Worm (Caenorhabditis elegans) whole organism, L4 larva: ENCODE data around the gene sri-72.

Experiments
- F37D6.2 ChIP-seq: sonication (generic microtip); optimal IDR thresholded peaks from 2 replicates; lab custom pipeline; 2016; ENCODE audit warnings: mild to moderate bottlenecking, missing genetic modification characterization, missing compliant biosample characterization
- Y48G9A.11 ChIP-seq: fragments of 200-800 bp; sonication (Bioruptor generic); IDR thresholded peaks from 2 replicates; pipeline ENCODE4 v1.3.6; 2022; ENCODE audit warnings: missing genetic modification reagents, missing genetic modification characterization, missing compliant biosample characterization
- Y5F2A.4 ChIP-seq: fragments of 200-800 bp; sonication (Bioruptor generic); optimal IDR thresholded peaks from 2 replicates; lab custom pipeline; 2018; ENCODE audit warnings: mild to moderate bottlenecking, missing genetic modification characterization, missing compliant biosample characterization
- aha-1 ChIP-seq: fragments of 150-350 bp; peaks from one replicate; lab custom pipeline; 2014; ENCODE audit warnings: missing biosample characterization, missing genetic modification characterization
- aly-2 ChIP-seq: sonication (generic microtip); optimal IDR thresholded peaks from 2 replicates; lab custom pipeline; 2018; ENCODE audit warnings: missing biosample characterization, missing genetic modification characterization
- ceh-28 ChIP-seq: fragments of 150-350 bp; optimal IDR thresholded peaks from 2 replicates; lab custom pipeline; 2014; ENCODE audit warnings: missing biosample characterization, missing genetic modification reagents, missing genetic modification characterization
- ceh-62 ChIP-seq: sonication (generic microtip); optimal IDR thresholded peaks from 2 replicates; lab custom pipeline; 2017; ENCODE audit warnings: missing biosample characterization, missing genetic modification characterization
- daf-16 ChIP-seq, 3 experiments: sonication (generic microtip); optimal IDR thresholded peaks; 2 replicates each; lab custom pipeline; 2016 to 2017; ENCODE audit warnings: missing genetic modification characterization in 3 of 3, missing genetic modification reagents in 3 of 3, mild to moderate bottlenecking in 2 of 3, missing compliant biosample characterization in 2 of 3, missing biosample characterization in 1 of 3, moderate library complexity in 1 of 3
- dpl-1 ChIP-seq: fragments of 150-350 bp; optimal IDR thresholded peaks from 2 replicates; lab custom pipeline; 2014; ENCODE audit warnings: missing biosample characterization, missing genetic modification reagents, missing genetic modification characterization
- duxl-1 ChIP-seq: sonication (generic microtip); optimal IDR thresholded peaks from 2 replicates; lab custom pipeline; 2016; ENCODE audit warnings: mild to moderate bottlenecking, missing genetic modification characterization, moderate library complexity, missing compliant biosample characterization; ENCODE audit not compliant: poor library complexity
- dve-1 ChIP-seq: sonication (generic microtip); optimal IDR thresholded peaks from 2 replicates; lab custom pipeline; 2017; ENCODE audit warnings: antibody characterized with exemption, mild to moderate bottlenecking, missing genetic modification characterization, missing compliant biosample characterization; ENCODE audit not compliant: insufficient read depth
- egl-27 ChIP-seq: sonication (generic microtip); optimal IDR thresholded peaks from 3 replicates; lab custom pipeline; 2017; ENCODE audit warnings: missing biosample characterization, missing genetic modification reagents, missing genetic modification characterization
- fos-1 ChIP-seq: fragments of 150-350 bp; optimal IDR thresholded peaks from 2 replicates; lab custom pipeline; 2014; ENCODE audit warnings: missing biosample characterization, missing genetic modification characterization
- hlh-11 ChIP-seq: fragments of 200-800 bp; sonication (Bioruptor generic); optimal IDR thresholded peaks from 2 replicates; lab custom pipeline; 2018; ENCODE audit warnings: mild to moderate bottlenecking, missing genetic modification characterization, missing compliant biosample characterization
- hlh-30 ChIP-seq: sonication (generic microtip); optimal IDR thresholded peaks from 2 replicates; lab custom pipeline; 2017; ENCODE audit warnings: antibody characterized with exemption, mild to moderate bottlenecking, missing genetic modification characterization, missing compliant biosample characterization; ENCODE audit not compliant: insufficient read depth
- lin-13 ChIP-seq: fragments of 150-350 bp; optimal IDR thresholded peaks from 2 replicates; lab custom pipeline; 2014; ENCODE audit warnings: missing biosample characterization, missing genetic modification reagents, missing genetic modification characterization
- lin-29 ChIP-seq: fragments of 200-800 bp; sonication (Bioruptor generic); IDR thresholded peaks from 2 replicates; pipeline ENCODE4 v1.3.6; 2022; ENCODE audit warnings: missing genetic modification reagents, missing genetic modification characterization, missing compliant biosample characterization
- lin-38 ChIP-seq: fragments of 200-800 bp; sonication (Bioruptor generic); IDR thresholded peaks from 2 replicates; pipeline ENCODE4 v1.3.6; 2022; ENCODE audit warnings: missing genetic modification reagents, missing genetic modification characterization, missing compliant biosample characterization
- lin-39 ChIP-seq: fragments of 150-350 bp; optimal IDR thresholded peaks from 2 replicates; lab custom pipeline; 2014; ENCODE audit warnings: missing biosample characterization, missing genetic modification reagents, missing genetic modification characterization
- nhr-11 ChIP-seq: fragments of 150-350 bp; optimal IDR thresholded peaks from 2 replicates; lab custom pipeline; 2014; ENCODE audit warnings: missing biosample characterization, missing genetic modification characterization
- nhr-111 ChIP-seq: fragments of 200-800 bp; sonication (Bioruptor generic); optimal IDR thresholded peaks from 2 replicates; lab custom pipeline; 2018; ENCODE audit warnings: mild to moderate bottlenecking, missing genetic modification characterization, missing compliant biosample characterization
- nhr-237 ChIP-seq: sonication (generic microtip); optimal IDR thresholded peaks from 2 replicates; lab custom pipeline; 2017; ENCODE audit warnings: missing biosample characterization, missing genetic modification characterization
- nhr-25 ChIP-seq: sonication (generic microtip); optimal IDR thresholded peaks from 2 replicates; lab custom pipeline; 2017; ENCODE audit warnings: missing genetic modification characterization, mild to moderate bottlenecking, missing compliant biosample characterization, antibody characterized with exemption, moderate library complexity, borderline replicate concordance; ENCODE audit not compliant: insufficient read depth
- nhr-76 ChIP-seq: fragments of 150-350 bp; optimal IDR thresholded peaks from 2 replicates; lab custom pipeline; 2014; ENCODE audit warnings: missing biosample characterization, missing genetic modification characterization
- pha-4 ChIP-seq, 2 experiments: fragments of 150-350 bp in 1 of 2; fragments of 200-800 bp in 1 of 2; sonication (Bioruptor generic) in 1 of 2; IDR thresholded peaks in 1 of 2; optimal IDR thresholded peaks in 1 of 2; 2 replicates each; pipeline versions ENCODE4 v1.3.6 to Lab custom; 2014 to 2022; ENCODE audit warnings: missing genetic modification characterization in 2 of 2, missing genetic modification reagents in 2 of 2, missing biosample characterization in 1 of 2, missing compliant biosample characterization in 1 of 2
- pqm-1 ChIP-seq: sonication (generic microtip); optimal IDR thresholded peaks from 2 replicates; lab custom pipeline; 2017; ENCODE audit warnings: missing biosample characterization, missing genetic modification characterization
- rbr-2 ChIP-seq: sonication (generic microtip); optimal IDR thresholded peaks from 2 replicates; lab custom pipeline; 2016; ENCODE audit warnings: missing genotype, missing genetic modification characterization, missing compliant biosample characterization
- snpc-1.2 ChIP-seq: fragments of 200-800 bp; sonication (Bioruptor generic); IDR thresholded peaks from 2 replicates; pipeline ENCODE4 v1.3.6; 2022; ENCODE audit warnings: missing genetic modification reagents, missing genetic modification characterization, missing compliant biosample characterization
- snpc-4 ChIP-seq: fragments of 150-350 bp; optimal IDR thresholded peaks from 2 replicates; lab custom pipeline; 2014; ENCODE audit warnings: missing biosample characterization, missing genetic modification characterization
- unc-62 ChIP-seq, 3 experiments: fragments of 150-350 bp in 1 of 3; sonication (generic microtip); optimal IDR thresholded peaks in 2 of 3; peaks in 1 of 3; 1 replicate in 1 of 3; 2 replicates in 2 of 3; lab custom pipeline; 2014 to 2017; ENCODE audit warnings: missing biosample characterization in 3 of 3, missing genetic modification characterization in 3 of 3, missing genetic modification reagents in 3 of 3, missing genotype in 1 of 3
- zip-11 ChIP-seq: fragments of 200-800 bp; sonication (Bioruptor generic); IDR thresholded peaks from 2 replicates; pipeline ENCODE4 v1.3.6; 2022; ENCODE audit warnings: missing genetic modification characterization, missing compliant biosample characterization
- ztf-11 ChIP-seq: fragments of 150-350 bp; optimal IDR thresholded peaks from 2 replicates; lab custom pipeline; 2014; ENCODE audit warnings: missing biosample characterization, missing genetic modification characterization

The sri-72 gene

DNA sequence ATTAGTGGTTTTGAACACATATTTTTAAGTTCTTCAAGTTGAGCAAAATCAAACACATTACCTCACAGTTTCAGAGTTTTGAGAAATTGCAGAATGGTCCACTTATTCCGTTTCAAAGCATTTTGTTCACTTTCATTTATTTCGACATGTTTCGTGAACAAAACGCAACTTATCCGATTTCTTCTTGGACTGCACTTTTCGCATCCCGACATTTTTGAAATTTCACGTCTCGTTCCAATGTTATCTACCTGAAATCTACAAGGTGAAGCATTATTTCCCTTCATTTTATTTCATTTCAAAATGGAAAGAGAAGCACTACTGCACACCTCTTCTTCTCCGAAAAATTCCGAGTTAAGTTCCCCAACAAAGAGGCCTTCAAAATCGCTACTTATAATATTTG, 22.2 kb upstream of the sri-72 start, which contains the start of gene ZK488.6:
Gene ZK488.6 (plus strand): TSS at position 301 of the 400 bp plus-strand sequence.
- TF ChIP-seq daf-16 (GFP tag; optimal IDR thresholded peaks at IDR 0.05; lab: Kevin White, UChicago) = no peak
- no peak for TF ChIP-seq daf-16 (tag; optimal IDR thresholded peaks at IDR 0.05; lab: Kevin White, UChicago)
- no peak for TF ChIP-seq duxl-1 (tag; lab: Kevin White, UChicago)
- no peak for TF ChIP-seq nhr-237 (tag; lab: Kevin White, UChicago)
- no peak for TF ChIP-seq nhr-111 (GFP tag; lab: Kevin White, UChicago)
- no peak for TF ChIP-seq Y48G9A.11 (GFP tag; lab: Robert Waterston, UW)
- no peak for TF ChIP-seq zip-11
- no peak for TF ChIP-seq lin-38
- no peak for TF ChIP-seq lin-39

DNA sequence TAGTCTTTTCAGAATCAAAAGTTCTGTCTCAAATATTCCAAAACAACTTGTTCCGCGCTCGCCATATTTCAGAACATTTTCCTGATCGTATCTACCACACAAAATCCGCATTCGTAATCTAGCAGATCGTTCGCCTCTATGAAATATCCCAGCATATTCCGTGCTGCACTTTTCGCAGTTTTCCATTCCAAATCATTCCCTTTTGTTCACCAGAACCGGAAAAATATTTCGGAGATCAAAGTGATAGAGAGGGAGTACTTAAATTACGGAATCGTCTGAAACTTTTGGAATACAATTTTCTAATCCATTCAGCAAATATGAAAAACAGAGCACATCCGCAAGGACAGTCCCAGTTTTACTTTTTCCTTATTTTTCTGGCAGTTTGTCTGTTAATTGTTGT, 19.8 kb upstream of the sri-72 start, which contains the start of gene K06H6.1:
Gene K06H6.1 (plus strand): TSS at position 301 of the 400 bp plus-strand sequence.
- TF ChIP-seq rbr-2 (tag; lab: Kevin White, UChicago) = no peak
- no peak for TF ChIP-seq lin-13
- TF ChIP-seq unc-62 (GFP tag; optimal IDR thresholded peaks at IDR 0.05 in 1 of 2; lab: Kevin White, UChicago) = peak in 1 of 2 experiments; percentile 40
- no peak for TF ChIP-seq unc-62 (tag; optimal IDR thresholded peaks at IDR 0.05; lab: Kevin White, UChicago)

DNA sequence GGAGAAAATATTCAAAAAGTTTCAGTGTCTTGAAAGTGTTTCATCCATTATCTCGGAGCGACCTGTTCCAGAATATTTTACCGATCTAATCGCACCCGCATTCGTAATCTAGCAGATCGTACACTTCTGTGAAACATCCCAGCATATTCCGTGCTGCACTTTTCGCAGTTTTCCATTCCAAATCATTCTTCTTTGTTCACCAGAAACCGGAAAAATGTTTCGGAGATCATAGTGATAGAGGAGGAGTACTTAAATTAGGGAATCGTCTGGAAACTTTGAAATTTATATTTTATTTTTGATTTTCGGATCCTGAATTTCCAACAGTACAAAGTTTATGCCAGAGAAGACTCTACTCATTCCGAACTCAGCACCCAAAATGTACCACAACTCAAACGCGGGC, 17.5 kb upstream of the sri-72 start, which contains the start of gene K06H6.2:
Gene K06H6.2 (plus strand): TSS at position 301 of the 400 bp plus-strand sequence.
- TF ChIP-seq aha-1 (peak; percentile 4), hlh-11 (tag; lab: Kevin White, UChicago) (no peak)

DNA sequence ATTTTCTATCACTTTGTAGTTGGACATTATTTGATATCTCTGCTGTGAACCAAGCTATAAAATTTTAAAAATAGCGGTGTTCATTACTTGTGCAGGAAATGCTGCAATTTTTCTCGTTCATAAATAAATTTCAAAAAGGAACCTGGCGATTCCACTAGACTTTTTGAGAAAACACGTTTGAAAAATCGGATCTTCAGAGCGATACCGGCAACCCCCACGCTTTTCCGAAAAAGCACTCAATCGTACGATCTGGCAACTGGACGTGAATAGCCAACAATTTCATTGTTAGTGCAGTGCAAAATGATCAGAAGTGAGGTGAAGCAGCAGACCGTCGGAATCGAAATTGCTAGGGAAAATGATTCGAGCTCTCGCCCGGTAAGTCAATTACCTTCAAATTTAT, 13.6 kb upstream of the sri-72 start, which contains the start of gene nstp-7:
Gene nstp-7 (plus strand): TSS at position 301 of the 400 bp plus-strand sequence.
- TF ChIP-seq aly-2 (no peak), snpc-1.2 (GFP tag; lab: Robert Waterston, UW) (no peak), duxl-1 (tag; lab: Kevin White, UChicago) (no peak), pqm-1 (tag; lab: Kevin White, UChicago) (no peak), dve-1 (no peak), egl-27 (tag; lab: Kevin White, UChicago) (no peak), lin-29 (no peak), F37D6.2 (no peak), pha-4 (GFP tag; IDR thresholded peaks at IDR 0.05; lab: Robert Waterston, UW) (no peak), pha-4 (tag; optimal IDR thresholded peaks at IDR 0.05; lab: Kevin White, UChicago) (no peak), ceh-62 (tag; lab: Kevin White, UChicago) (no peak), Y5F2A.4 (no peak)

DNA sequence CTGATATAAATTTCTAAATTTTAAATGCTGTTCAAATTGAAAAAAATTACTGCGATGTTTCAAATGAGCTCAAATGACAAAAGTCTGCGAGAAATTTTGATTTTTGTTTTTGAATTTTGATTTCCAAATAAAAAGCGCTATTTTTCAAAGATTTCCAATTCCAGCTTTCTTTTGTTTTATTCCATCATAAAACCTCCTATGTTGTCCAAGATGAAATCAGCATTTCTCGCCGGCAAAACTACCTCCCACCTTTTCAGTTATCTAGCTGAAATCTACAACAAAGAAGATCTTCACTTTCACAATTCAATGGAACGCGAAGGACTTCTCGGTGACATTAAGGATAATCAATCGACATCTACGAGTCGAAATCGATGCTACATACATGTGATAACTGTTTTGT, 11.0 kb upstream of the sri-72 start, which contains the start of gene K06H6.4:
Gene K06H6.4 (plus strand): TSS at position 301 of the 400 bp plus-strand sequence.
- no peak for TF ChIP-seq nhr-25 (tag; lab: Kevin White, UChicago)
- TF ChIP-seq rbr-2 (tag; lab: Kevin White, UChicago) = no peak
- TF ChIP-seq daf-16 (GFP tag; optimal IDR thresholded peaks at IDR 0.05; lab: Kevin White, UChicago) = no peak
- no peak for TF ChIP-seq daf-16 (tag; optimal IDR thresholded peaks at IDR 0.05; lab: Kevin White, UChicago)
- TF ChIP-seq dpl-1 (GFP tag; lab: Kevin White, UChicago) = no peak
- no peak for TF ChIP-seq nhr-76 (tag; lab: Kevin White, UChicago)
- TF ChIP-seq hlh-30 (tag; lab: Kevin White, UChicago) = no peak
- TF ChIP-seq lin-29 = no peak
- TF ChIP-seq nhr-11 (tag; lab: Kevin White, UChicago) = no peak
- no peak for TF ChIP-seq Y48G9A.11 (GFP tag; lab: Robert Waterston, UW)
- TF ChIP-seq hlh-11 (tag; lab: Kevin White, UChicago) = no peak
- no peak for TF ChIP-seq fos-1 (tag; lab: Kevin White, UChicago)
- TF ChIP-seq pqm-1 (tag; lab: Kevin White, UChicago) = no peak
- no peak for TF ChIP-seq ceh-28 (tag; lab: Kevin White, UChicago)
- no peak for TF ChIP-seq ztf-11 (tag; lab: Kevin White, UChicago)
- no peak for TF ChIP-seq snpc-4 (tag; lab: Kevin White, UChicago)
